Worm (Caenorhabditis elegans) whole organism, L2 larva: ENCODE results near the gene tpp-2.

Source experiments
- C34F6.9 ChIP-seq: fragments of 150-350 bp; optimal IDR thresholded peaks from 2 replicates; lab custom pipeline; 2014; ENCODE audit warnings: missing biosample characterization, missing genetic modification characterization
- F13H6.1 ChIP-seq: sonication (generic microtip); optimal IDR thresholded peaks from 2 replicates; lab custom pipeline; 2016; ENCODE audit warnings: missing genetic modification characterization, missing compliant biosample characterization
- R02D3.7 ChIP-seq: fragments of 150-350 bp; optimal IDR thresholded peaks from 2 replicates; lab custom pipeline; 2014; ENCODE audit warnings: missing biosample characterization, missing genetic modification characterization
- Y55F3AM.14 ChIP-seq: fragments of 200-800 bp; sonication (Bioruptor generic); optimal IDR thresholded peaks from 2 replicates; lab custom pipeline; 2018; ENCODE audit warnings: mild to moderate bottlenecking, missing genetic modification characterization, missing compliant biosample characterization
- ZK546.5 ChIP-seq: sonication (generic microtip); optimal IDR thresholded peaks from 2 replicates; lab custom pipeline; 2017; ENCODE audit warnings: missing biosample characterization, missing genetic modification characterization
- alr-1 ChIP-seq: fragments of 150-350 bp; optimal IDR thresholded peaks from 2 replicates; lab custom pipeline; 2014; ENCODE audit warnings: missing biosample characterization, missing genetic modification characterization
- ama-1 ChIP-seq: fragments of 150-350 bp; optimal IDR thresholded peaks from 2 replicates; lab custom pipeline; 2018; ENCODE audit warnings: inconsistent platforms
- ceh-16 ChIP-seq: fragments of 150-350 bp; optimal IDR thresholded peaks from 2 replicates; lab custom pipeline; 2014; ENCODE audit warnings: missing biosample characterization, missing genetic modification characterization
- crh-2 ChIP-seq: sonication (generic microtip); optimal IDR thresholded peaks from 2 replicates; lab custom pipeline; 2017; ENCODE audit warnings: missing biosample characterization, missing genetic modification characterization
- egl-27 ChIP-seq: sonication (generic microtip); optimal IDR thresholded peaks from 3 replicates; lab custom pipeline; 2017; ENCODE audit warnings: missing biosample characterization, missing genetic modification reagents, missing genetic modification characterization
- elt-1 ChIP-seq: fragments of 150-350 bp; optimal IDR thresholded peaks from 2 replicates; lab custom pipeline; 2014; ENCODE audit warnings: missing biosample characterization, missing genetic modification characterization
- elt-3 ChIP-seq: sonication (generic microtip); optimal IDR thresholded peaks from 2 replicates; lab custom pipeline; 2017; ENCODE audit warnings: missing biosample characterization, missing genetic modification characterization
- fos-1 ChIP-seq: fragments of 150-350 bp; optimal IDR thresholded peaks from 2 replicates; lab custom pipeline; 2014; ENCODE audit warnings: missing biosample characterization, missing genetic modification characterization
- gmeb-1 ChIP-seq: fragments of 150-350 bp; optimal IDR thresholded peaks from 2 replicates; lab custom pipeline; 2014; ENCODE audit warnings: missing biosample characterization, missing genetic modification characterization
- lin-11 ChIP-seq: fragments of 150-350 bp; sonication (generic microtip); optimal IDR thresholded peaks from 2 replicates; lab custom pipeline; 2014; ENCODE audit warnings: missing biosample characterization, missing genetic modification characterization, inconsistent platforms, mixed read lengths
- lin-13 ChIP-seq: fragments of 150-350 bp; optimal IDR thresholded peaks from 2 replicates; lab custom pipeline; 2014; ENCODE audit warnings: missing biosample characterization, missing genetic modification reagents, missing genetic modification characterization
- lin-39 ChIP-seq: fragments of 150-350 bp; optimal IDR thresholded peaks from 2 replicates; lab custom pipeline; 2014; ENCODE audit warnings: missing biosample characterization, missing genetic modification reagents, missing genetic modification characterization
- lsy-2 ChIP-seq, 2 experiments: fragments of 150-350 bp in 1 of 2; sonication (generic microtip) in 1 of 2; optimal IDR thresholded peaks; 2 replicates each; lab custom pipeline; 2014 to 2017; ENCODE audit warnings: missing biosample characterization in 2 of 2, missing genetic modification characterization in 2 of 2
- mbf-1 ChIP-seq: sonication (generic microtip); optimal IDR thresholded peaks from 2 replicates; lab custom pipeline; 2017; ENCODE audit warnings: missing biosample characterization, missing genetic modification characterization
- nhr-10 ChIP-seq: sonication (generic microtip); optimal IDR thresholded peaks from 2 replicates; lab custom pipeline; 2017; ENCODE audit warnings: missing biosample characterization, missing genetic modification characterization
- nhr-12 ChIP-seq: fragments of 150-350 bp; optimal IDR thresholded peaks from 2 replicates; lab custom pipeline; 2014; ENCODE audit warnings: missing biosample characterization, missing genetic modification characterization
- nhr-129 ChIP-seq: fragments of 150-350 bp; optimal IDR thresholded peaks from 2 replicates; lab custom pipeline; 2014; ENCODE audit warnings: missing biosample characterization, missing genetic modification characterization
- nhr-21 ChIP-seq: fragments of 150-350 bp; optimal IDR thresholded peaks from 2 replicates; lab custom pipeline; 2014; ENCODE audit warnings: missing biosample characterization, missing genetic modification characterization
- nhr-6 ChIP-seq: fragments of 150-350 bp; optimal IDR thresholded peaks from 2 replicates; lab custom pipeline; 2014; ENCODE audit warnings: missing biosample characterization, missing genetic modification characterization
- nhr-77 ChIP-seq: fragments of 150-350 bp; optimal IDR thresholded peaks from 2 replicates; lab custom pipeline; 2014; ENCODE audit warnings: missing biosample characterization, missing genetic modification characterization
- peb-1 ChIP-seq: fragments of 150-350 bp; optimal IDR thresholded peaks from 2 replicates; lab custom pipeline; 2014; ENCODE audit warnings: missing biosample characterization, missing genetic modification characterization
- sem-4 ChIP-seq: fragments of 150-350 bp; optimal IDR thresholded peaks from 2 replicates; lab custom pipeline; 2014; ENCODE audit warnings: missing biosample characterization, missing genetic modification reagents, missing genetic modification characterization
- skn-1 ChIP-seq: sonication (generic microtip); optimal IDR thresholded peaks from 2 replicates; lab custom pipeline; 2017; ENCODE audit warnings: missing biosample characterization, missing genetic modification characterization
- sma-3 ChIP-seq: sonication (generic microtip); optimal IDR thresholded peaks from 2 replicates; lab custom pipeline; 2016; ENCODE audit warnings: missing genetic modification reagents, missing genetic modification characterization, missing compliant biosample characterization
- sma-9 ChIP-seq, 2 experiments: fragments of 150-350 bp in 1 of 2; sonication (generic microtip) in 1 of 2; optimal IDR thresholded peaks; 2 replicates each; lab custom pipeline; 2014 to 2016; ENCODE audit warnings: missing genetic modification characterization in 2 of 2, mild to moderate bottlenecking in 1 of 2, missing biosample characterization in 1 of 2, missing compliant biosample characterization in 1 of 2, missing genetic modification reagents in 1 of 2, moderate library complexity in 1 of 2
- unc-39 ChIP-seq: fragments of 150-350 bp; optimal IDR thresholded peaks from 2 replicates; lab custom pipeline; 2014; ENCODE audit warnings: missing biosample characterization, missing genetic modification characterization
- unc-55 ChIP-seq: fragments of 150-350 bp; sonication (generic microtip); optimal IDR thresholded peaks from 3 replicates; lab custom pipeline; 2014; ENCODE audit warnings: missing biosample characterization, missing genetic modification reagents, missing genetic modification characterization
- unc-62 ChIP-seq: fragments of 150-350 bp; optimal IDR thresholded peaks from 2 replicates; lab custom pipeline; 2014; ENCODE audit warnings: missing biosample characterization, missing genetic modification reagents, missing genetic modification characterization
- ztf-1 ChIP-seq: fragments of 200-800 bp; sonication (Bioruptor generic); conservative IDR thresholded peaks from 2 replicates; pipeline ENCODE4 v1.3.6; 2022; ENCODE audit warnings: missing genetic modification characterization, missing compliant biosample characterization
- ztf-11 ChIP-seq: sonication (generic microtip); optimal IDR thresholded peaks from 2 replicates; lab custom pipeline; 2017; ENCODE audit warnings: missing biosample characterization, missing genetic modification characterization
- ztf-4 ChIP-seq: fragments of 150-350 bp; optimal IDR thresholded peaks from 2 replicates; lab custom pipeline; 2014; ENCODE audit warnings: missing biosample characterization, missing genetic modification characterization

tpp-2 gene

ce11 chrII:6097441-6097840 is at the start of gene tpp-2, which contains the start of gene rbbp-5:
Gene tpp-2 (minus strand): TSS chrII:6097597.
Gene rbbp-5 (plus strand): TSS chrII:6097830.
- no peak for TF ChIP-seq nhr-77 (tag; lab: Kevin White, UChicago)
- TF ChIP-seq lsy-2 (tag; optimal IDR thresholded peaks at IDR 0.05; lab: Kevin White, UChicago), result peak; percentile 19 to 83
- peak; percentile 40 for TF ChIP-seq fos-1 (tag; lab: Kevin White, UChicago)
- no peak for TF ChIP-seq sem-4 (tag; lab: Kevin White, UChicago)
- TF ChIP-seq nhr-129, result no peak
- TF ChIP-seq unc-39 (tag; lab: Kevin White, UChicago), result no peak
- peak; percentile 68 for TF ChIP-seq sma-9 (GFP tag; optimal IDR thresholded peaks at IDR 0.05; lab: Kevin White, UChicago)
- no peak for TF ChIP-seq sma-9 (tag; optimal IDR thresholded peaks at IDR 0.05; lab: Kevin White, UChicago)
- TF ChIP-seq Y55F3AM.14, result no peak
- TF ChIP-seq unc-55 (GFP tag; lab: Kevin White, UChicago), result no peak
- TF ChIP-seq ztf-4, result no peak
- peak; percentile 60 for TF ChIP-seq C34F6.9
- TF ChIP-seq ama-1, result no peak
- TF ChIP-seq F13H6.1 (tag; lab: Kevin White, UChicago), result no peak
- TF ChIP-seq skn-1 (tag; lab: Kevin White, UChicago), result peak; percentile 63
- TF ChIP-seq gmeb-1 (tag; lab: Kevin White, UChicago), result peak; percentile 56
- peak; percentile 3 for TF ChIP-seq lin-11 (tag; lab: Kevin White, UChicago)
- no peak for TF ChIP-seq alr-1 (tag; lab: Kevin White, UChicago)
- no peak for TF ChIP-seq lin-13
- no peak for TF ChIP-seq ztf-11
- no peak for TF ChIP-seq elt-1 (tag; lab: Kevin White, UChicago)
- no peak for TF ChIP-seq elt-3 (tag; lab: Kevin White, UChicago)
- no peak for TF ChIP-seq nhr-21 (tag; lab: Kevin White, UChicago)
- TF ChIP-seq mbf-1 (tag; lab: Kevin White, UChicago), result no peak
- no peak for TF ChIP-seq R02D3.7 (tag; lab: Kevin White, UChicago)
- no peak for TF ChIP-seq unc-62 (GFP tag; lab: Kevin White, UChicago)
- TF ChIP-seq crh-2 (tag; lab: Kevin White, UChicago), result peak; percentile 63

- TF ChIP-seq nhr-6 (tag; lab: Kevin White, UChicago) (no peak), mbf-1 (tag; lab: Kevin White, UChicago) (no peak), ztf-4 (no peak), C34F6.9 (no peak), unc-39 (tag; lab: Kevin White, UChicago) (no peak), ztf-1 (no peak)
Measured at ce11 chrII:6147131-6147530, 49.7 kb upstream of the tpp-2 start.

- TF ChIP-seq ztf-4 (no peak), ztf-11 (no peak), ZK546.5 (tag; lab: Kevin White, UChicago) (no peak), R02D3.7 (tag; lab: Kevin White, UChicago) (no peak), egl-27 (tag; lab: Kevin White, UChicago) (no peak), nhr-10 (tag; lab: Kevin White, UChicago) (no peak), sem-4 (tag; lab: Kevin White, UChicago) (no peak), lin-39 (tag; lab: Kevin White, UChicago) (no peak), sma-3 (GFP tag; lab: Kevin White, UChicago) (no peak), gmeb-1 (tag; lab: Kevin White, UChicago) (no peak), elt-3 (tag; lab: Kevin White, UChicago) (no peak), ceh-16 (tag; lab: Kevin White, UChicago) (no peak)
Measured at ce11 chrII:6142539-6142938, 45.1 kb upstream of the tpp-2 start.

- TF ChIP-seq C34F6.9 (no peak), ztf-11 (no peak), elt-1 (tag; lab: Kevin White, UChicago) (no peak), nhr-77 (tag; lab: Kevin White, UChicago) (no peak), nhr-12 (no peak), peb-1 (no peak), F13H6.1 (tag; lab: Kevin White, UChicago) (no peak), nhr-10 (tag; lab: Kevin White, UChicago) (no peak)
Measured at ce11 chrII:6139484-6139883, 42.1 kb upstream of the tpp-2 start.
